Worm (Caenorhabditis elegans): ENCODE measurements around the gene mrps-21.

DNA sequence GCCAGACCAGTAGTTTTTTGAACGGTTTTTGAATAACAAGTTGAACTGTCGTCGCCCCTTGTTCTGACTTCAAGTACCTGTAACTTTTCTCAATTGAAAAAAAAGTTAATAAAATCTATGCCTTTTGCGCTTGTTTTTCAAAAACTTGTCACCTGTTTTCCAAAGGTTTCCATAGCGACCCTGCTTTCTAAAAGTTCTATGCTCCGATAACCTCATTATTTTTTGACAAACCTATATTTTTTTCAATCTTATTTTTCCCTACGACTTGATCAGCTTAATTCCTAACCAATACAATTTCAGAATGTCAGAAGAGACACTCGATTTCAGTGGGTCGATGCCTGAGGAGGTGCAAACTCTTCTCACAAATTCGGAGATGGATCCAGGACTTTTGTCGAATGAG is 11.9 kb downstream of the mrps-21 start, which contains the start of gene F29B9.8:
- no peak for TF ChIP-seq ztf-23 (GFP tag; IDR thresholded peaks at IDR 0.05)
- TF ChIP-seq med-1 (GFP tag; optimal IDR thresholded peaks at IDR 0.05; ENCODE audit: insufficient read depth): no peak
- TF ChIP-seq tab-1 (GFP tag; IDR thresholded peaks at IDR 0.05): no peak
- TF ChIP-seq klf-2 (GFP tag; conservative IDR thresholded peaks at IDR 0.05): no peak
- no peak for TF ChIP-seq ztf-29 (GFP tag; IDR thresholded peaks at IDR 0.05)
- no peak for TF ChIP-seq T22C8.4 (GFP tag; IDR thresholded peaks at IDR 0.05)
- TF ChIP-seq flt-1 (GFP tag; IDR thresholded peaks at IDR 0.05): no peak
- TF ChIP-seq ref-1 (GFP tag; conservative IDR thresholded peaks at IDR 0.05): no peak
